Fruit fly (Drosophila melanogaster) whole organism: ENCODE results near the gene trio.

Source experiments
- CG8478 ChIP-seq: fragments of >200 bp; optimal IDR thresholded peaks from 2 replicates; lab custom pipeline; 2018; ENCODE audit warnings: inconsistent platforms
- psq ChIP-seq: fragments of >200 bp; optimal IDR thresholded peaks from 2 replicates; lab custom pipeline; 2017
- usp ChIP-seq: fragments of >200 bp; optimal IDR thresholded peaks from 2 replicates; lab custom pipeline; 2017; ENCODE audit warnings: missing biosample characterization, missing genetic modification characterization, mixed read lengths

dm6 chr3L:1005859-1006258 lies 28.8 kb downstream of the trio start:
- TF ChIP-seq psq (lab: Kevin White, UChicago) (no peak), usp (no peak), CG8478 (lab: Kevin White, UChicago) (no peak)
